Fruit fly (Drosophila melanogaster) whole organism, pupa: ENCODE data around the gene RpS14b.

Source experiments
- CG14655 ChIP-seq: fragments of 200-800 bp; sonication (Bioruptor generic); optimal IDR thresholded peaks from 3 replicates; lab custom pipeline; 2017; ENCODE audit warnings: mild to moderate bottlenecking, missing biosample characterization, missing genetic modification reagents, missing genetic modification characterization
- CG17806 ChIP-seq: fragments of 200-800 bp; sonication (Bioruptor generic); optimal IDR thresholded peaks from 2 replicates; lab custom pipeline; 2018; ENCODE audit warnings: missing biosample characterization, mild to moderate bottlenecking, missing genetic modification characterization, moderate library complexity
- CG34367 ChIP-seq: fragments of 200-800 bp; sonication (Bioruptor generic); optimal IDR thresholded peaks from 2 replicates; lab custom pipeline; 2018; ENCODE audit warnings: missing biosample characterization, mild to moderate bottlenecking, missing genetic modification characterization
- D1 ChIP-seq: fragments of 200-800 bp; sonication (Bioruptor generic); optimal IDR thresholded peaks from 2 replicates; lab custom pipeline; 2018; ENCODE audit warnings: missing biosample characterization, mild to moderate bottlenecking, missing genetic modification characterization, moderate library complexity
- EcR ChIP-seq: fragments of 200-800 bp; sonication (Bioruptor generic); optimal IDR thresholded peaks from 3 replicates; lab custom pipeline; 2019; ENCODE audit warnings: missing biosample characterization, missing genetic modification characterization, mild to moderate bottlenecking, moderate library complexity, missing genetic modification reagents
- Snoo ChIP-seq: fragments of 200-800 bp; sonication (Bioruptor generic); optimal IDR thresholded peaks from 3 replicates; lab custom pipeline; 2017; ENCODE audit warnings: missing biosample characterization, mild to moderate bottlenecking, missing genetic modification characterization, inconsistent platforms
- fd96Ca ChIP-seq: fragments of 200-800 bp; sonication (Bioruptor generic); IDR thresholded peaks from 3 replicates; pipeline ENCODE4 v1.3.6; 2022; ENCODE audit warnings: missing biosample characterization, missing genetic modification characterization
- rn ChIP-seq: fragments of 200-800 bp; sonication (Bioruptor generic); IDR thresholded peaks from 2 replicates; pipeline ENCODE4 v1.3.6; 2022; ENCODE audit warnings: missing biosample characterization, missing genetic modification characterization

DNA sequence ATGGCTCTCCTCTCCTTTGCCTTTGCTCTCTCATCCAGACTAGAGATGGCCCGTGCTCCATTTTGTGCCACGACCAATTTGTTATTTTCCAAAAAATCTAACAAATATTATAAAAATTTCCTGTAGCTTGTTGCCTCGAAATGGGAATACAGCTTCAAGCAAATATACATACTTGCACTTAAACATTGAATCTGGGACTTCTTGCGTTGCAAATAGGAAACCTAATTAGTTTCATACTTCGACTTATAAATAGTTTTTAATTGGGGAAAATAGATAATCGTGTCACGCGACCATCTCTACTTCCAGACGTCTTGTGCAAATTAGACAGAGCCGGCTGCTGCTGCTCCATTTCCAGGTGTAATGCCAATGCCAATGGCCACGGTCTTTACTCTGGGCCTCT, 35.7 kb downstream of the RpS14b start:
- no peak for TF ChIP-seq EcR (GFP tag; lab: Kevin White, UChicago)
- TF ChIP-seq Snoo, result peak; percentile 78
- TF ChIP-seq D1 (tag; lab: Kevin White, UChicago), result peak; percentile 62
- TF ChIP-seq fd96Ca (GFP tag; lab: Robert Waterston, UW), result peak; percentile 82
- TF ChIP-seq CG17806 (tag; lab: Kevin White, UChicago), result peak; percentile 85
- peak; percentile 89 for TF ChIP-seq CG14655 (GFP tag; lab: Kevin White, UChicago)
- peak; percentile 85 for TF ChIP-seq CG34367 (tag; lab: Kevin White, UChicago)
- TF ChIP-seq rn (GFP tag; lab: Robert Waterston, UW), result peak; percentile 19; the same call in 1 of the 2 replicates
